Worm (Caenorhabditis elegans) whole organism, L2 larva: ENCODE results near the gene C14C11.4.

Experiments
- F13H6.1 ChIP-seq: sonication (generic microtip); optimal IDR thresholded peaks from 2 replicates; lab custom pipeline; 2016; ENCODE audit warnings: missing genetic modification characterization, missing compliant biosample characterization
- ama-1 ChIP-seq: fragments of 150-350 bp; optimal IDR thresholded peaks from 2 replicates; lab custom pipeline; 2018; ENCODE audit warnings: inconsistent platforms
- lin-39 ChIP-seq: fragments of 150-350 bp; optimal IDR thresholded peaks from 2 replicates; lab custom pipeline; 2014; ENCODE audit warnings: missing biosample characterization, missing genetic modification reagents, missing genetic modification characterization
- lsy-2 ChIP-seq, 2 experiments: fragments of 150-350 bp in 1 of 2; sonication (generic microtip) in 1 of 2; optimal IDR thresholded peaks; 2 replicates each; lab custom pipeline; 2014 to 2017; ENCODE audit warnings: missing biosample characterization in 2 of 2, missing genetic modification characterization in 2 of 2
- unc-39 ChIP-seq: fragments of 150-350 bp; optimal IDR thresholded peaks from 2 replicates; lab custom pipeline; 2014; ENCODE audit warnings: missing biosample characterization, missing genetic modification characterization

- TF ChIP-seq unc-39 (no peak), ama-1 (lab: Kevin White, UChicago) (no peak), lin-39 (no peak), F13H6.1 (no peak), lsy-2 (tag; optimal IDR thresholded peaks at IDR 0.05; lab: Kevin White, UChicago) (no peak)
Observed at ce11 chrV:5672270-5672669, 24.9 kb downstream of the C14C11.4 start.
